Worm (Caenorhabditis elegans) whole organism, mixed stage, embryonic: ENCODE measurements around the gene srz-97.

Source experiments
- M03D4.4 ChIP-seq: sonication (generic microtip); optimal IDR thresholded peaks from 2 replicates; lab custom pipeline; 2017; ENCODE audit warnings: mild to moderate bottlenecking, missing genetic modification characterization, missing compliant biosample characterization
- bed-3 ChIP-seq: fragments of 200-800 bp; sonication (Bioruptor generic); optimal IDR thresholded peaks from 3 replicates; lab custom pipeline; 2018; ENCODE audit warnings: mild to moderate bottlenecking, missing genetic modification characterization, moderate library complexity, missing compliant biosample characterization
- blmp-1 ChIP-seq: fragments of 150-350 bp; optimal IDR thresholded peaks from 2 replicates; lab custom pipeline; 2014; ENCODE audit warnings: missing biosample characterization, missing genetic modification characterization
- ceh-39 ChIP-seq: fragments of 150-350 bp; optimal IDR thresholded peaks from 2 replicates; lab custom pipeline; 2014; ENCODE audit warnings: missing biosample characterization, missing genetic modification characterization
- ceh-43 ChIP-seq: fragments of 200-800 bp; sonication (Bioruptor generic); optimal IDR thresholded peaks from 2 replicates; lab custom pipeline; 2018; ENCODE audit warnings: mild to moderate bottlenecking, missing genetic modification characterization, moderate library complexity, missing compliant biosample characterization
- ceh-83 ChIP-seq: fragments of 200-800 bp; sonication (Bioruptor generic); optimal IDR thresholded peaks from 2 replicates; lab custom pipeline; 2018; ENCODE audit warnings: mild to moderate bottlenecking, missing genetic modification characterization, missing compliant biosample characterization
- ces-1 ChIP-seq: fragments of 150-350 bp; optimal IDR thresholded peaks from 2 replicates; lab custom pipeline; 2014; ENCODE audit warnings: missing biosample characterization, missing genetic modification reagents, missing genetic modification characterization
- cnd-1 ChIP-seq: fragments of 200-800 bp; sonication (Bioruptor generic); optimal IDR thresholded peaks from 2 replicates; lab custom pipeline; 2018; ENCODE audit warnings: mild to moderate bottlenecking, missing genetic modification characterization, missing compliant biosample characterization
- drap-1 ChIP-seq: fragments of 200-800 bp; sonication (Bioruptor generic); optimal IDR thresholded peaks from 3 replicates; lab custom pipeline; 2018; ENCODE audit warnings: mild to moderate bottlenecking, missing genetic modification characterization, missing compliant biosample characterization
- elt-1 ChIP-seq: sonication (generic microtip); optimal IDR thresholded peaks from 2 replicates; lab custom pipeline; 2017; ENCODE audit warnings: missing genetic modification characterization, mild to moderate bottlenecking, missing compliant biosample characterization, antibody characterized with exemption, moderate library complexity, borderline replicate concordance; ENCODE audit not compliant: insufficient read depth
- elt-3 ChIP-seq: fragments of 150-350 bp; optimal IDR thresholded peaks from 2 replicates; lab custom pipeline; 2014; ENCODE audit warnings: missing biosample characterization, missing genetic modification characterization
- flh-1 ChIP-seq: fragments of 200-800 bp; sonication (Bioruptor generic); optimal IDR thresholded peaks from 2 replicates; lab custom pipeline; 2018; ENCODE audit warnings: mild to moderate bottlenecking, missing genetic modification characterization, moderate library complexity, missing compliant biosample characterization
- ham-2 ChIP-seq: fragments of 200-800 bp; sonication (Bioruptor generic); optimal IDR thresholded peaks from 2 replicates; lab custom pipeline; 2018; ENCODE audit warnings: mild to moderate bottlenecking, missing genetic modification characterization, missing compliant biosample characterization
- hlh-1 ChIP-seq: fragments of 150-350 bp; optimal IDR thresholded peaks from 2 replicates; lab custom pipeline; 2014; ENCODE audit warnings: missing biosample characterization, missing genetic modification reagents, missing genetic modification characterization
- lin-13 ChIP-seq: fragments of 150-350 bp; optimal IDR thresholded peaks from 2 replicates; lab custom pipeline; 2014; ENCODE audit warnings: missing biosample characterization, missing genetic modification characterization
- lin-32 ChIP-seq: fragments of 200-800 bp; sonication (Bioruptor generic); optimal IDR thresholded peaks from 2 replicates; lab custom pipeline; 2018; ENCODE audit warnings: mild to moderate bottlenecking, missing genetic modification characterization, missing compliant biosample characterization
- lsy-2 ChIP-seq: fragments of 150-350 bp; optimal IDR thresholded peaks from 2 replicates; lab custom pipeline; 2014; ENCODE audit warnings: missing biosample characterization, missing genetic modification characterization
- mab-5 ChIP-seq: fragments of 150-350 bp; optimal IDR thresholded peaks from 2 replicates; lab custom pipeline; 2014; ENCODE audit warnings: missing biosample characterization, missing genetic modification characterization
- mep-1 ChIP-seq: fragments of 150-350 bp; optimal IDR thresholded peaks from 2 replicates; lab custom pipeline; 2017; ENCODE audit warnings: missing biosample characterization, missing genetic modification reagents, missing genetic modification characterization, inconsistent platforms
- mls-2 ChIP-seq: sonication (generic microtip); optimal IDR thresholded peaks from 2 replicates; lab custom pipeline; 2016; ENCODE audit warnings: mild to moderate bottlenecking, missing genetic modification characterization, moderate library complexity, missing compliant biosample characterization
- nhr-2 ChIP-seq: fragments of 150-350 bp; optimal IDR thresholded peaks from 2 replicates; lab custom pipeline; 2014; ENCODE audit warnings: missing biosample characterization, missing genetic modification characterization
- nhr-237 ChIP-seq: fragments of 150-350 bp; optimal IDR thresholded peaks from 2 replicates; lab custom pipeline; 2014; ENCODE audit warnings: missing biosample characterization, missing genetic modification characterization
- nhr-28 ChIP-seq: fragments of 150-350 bp; optimal IDR thresholded peaks from 2 replicates; lab custom pipeline; 2014; ENCODE audit warnings: missing biosample characterization, missing genetic modification characterization
- nhr-76 ChIP-seq: sonication (generic microtip); optimal IDR thresholded peaks from 2 replicates; lab custom pipeline; 2017; ENCODE audit warnings: missing biosample characterization, missing genetic modification characterization
- pha-4 ChIP-seq: fragments of 150-350 bp; optimal IDR thresholded peaks from 2 replicates; lab custom pipeline; 2018; ENCODE audit warnings: missing biosample characterization, missing genetic modification reagents, missing genetic modification characterization
- snpc-4 ChIP-seq: fragments of 150-350 bp; optimal IDR thresholded peaks from 2 replicates; lab custom pipeline; 2014; ENCODE audit warnings: missing biosample characterization, missing genetic modification characterization
- tbx-8 ChIP-seq: fragments of 200-800 bp; sonication (Bioruptor generic); optimal IDR thresholded peaks from 2 replicates; lab custom pipeline; 2018; ENCODE audit warnings: mild to moderate bottlenecking, missing genetic modification characterization, moderate library complexity, missing compliant biosample characterization
- unc-120 ChIP-seq: sonication (generic microtip); optimal IDR thresholded peaks from 2 replicates; lab custom pipeline; 2017; ENCODE audit warnings: missing genetic modification characterization, missing compliant biosample characterization; ENCODE audit not compliant: poor library complexity, severe bottlenecking
- unc-39 ChIP-seq: fragments of 150-350 bp; optimal IDR thresholded peaks from 2 replicates; lab custom pipeline; 2014; ENCODE audit warnings: missing biosample characterization, missing genetic modification characterization
- unc-62 ChIP-seq: fragments of 150-350 bp; optimal IDR thresholded peaks from 2 replicates; lab custom pipeline; 2014; ENCODE audit warnings: missing biosample characterization, missing genetic modification reagents, missing genetic modification characterization
- zip-8 ChIP-seq: fragments of 150-350 bp; optimal IDR thresholded peaks from 2 replicates; lab custom pipeline; 2014; ENCODE audit warnings: missing biosample characterization, missing genetic modification characterization
- ztf-11 ChIP-seq: fragments of 150-350 bp; optimal IDR thresholded peaks from 2 replicates; lab custom pipeline; 2014; ENCODE audit warnings: missing biosample characterization, missing genetic modification characterization

Gene srz-97

DNA sequence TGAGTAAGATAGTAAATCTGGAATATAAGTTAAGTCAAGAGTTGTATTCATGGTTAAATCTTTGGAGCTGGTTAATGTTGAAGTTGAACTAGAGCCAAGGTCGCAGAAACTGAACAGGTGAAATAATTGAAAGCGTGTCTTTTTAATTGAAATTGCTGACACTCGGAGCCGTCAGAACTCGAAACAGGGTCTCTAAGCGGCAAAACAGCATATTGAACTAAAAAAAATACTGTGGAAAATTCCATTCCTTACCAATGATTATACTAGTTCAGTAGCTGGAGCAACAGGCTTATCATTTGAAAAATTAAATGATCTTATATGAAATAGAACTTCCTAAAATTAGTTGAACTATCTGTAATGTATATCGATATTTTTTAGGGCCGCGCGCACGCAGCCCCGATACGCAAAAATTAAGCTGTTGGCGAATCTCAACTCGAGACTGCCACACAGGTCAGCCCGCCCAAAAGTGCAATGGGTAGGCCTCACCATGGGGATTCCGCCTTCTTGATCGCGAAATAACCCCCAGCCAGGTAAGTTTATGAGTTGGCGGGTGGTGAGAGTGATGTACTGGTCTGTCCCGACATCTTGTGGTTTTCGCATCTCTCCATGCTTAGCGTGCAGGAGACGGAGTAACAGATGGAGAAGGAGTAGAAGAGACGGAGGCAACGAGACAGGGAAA is at the start of gene srz-97:
Gene srz-97, minus strand, starts transcription at position 51 of the 679 bp plus-strand sequence.
- TF ChIP-seq lsy-2 (no peak), nhr-237 (no peak), ceh-39 (no peak), mep-1 (tag; lab: Kevin White, UChicago) (no peak), ceh-83 (GFP tag; lab: Kevin White, UChicago) (peak; percentile 1), nhr-28 (tag; lab: Kevin White, UChicago) (no peak), lin-32 (GFP tag; lab: Kevin White, UChicago) (no peak), blmp-1 (tag; lab: Kevin White, UChicago) (no peak), snpc-4 (no peak), ham-2 (GFP tag; lab: Kevin White, UChicago) (no peak), elt-1 (tag; lab: Kevin White, UChicago) (no peak), ceh-43 (no peak), drap-1 (GFP tag; lab: Kevin White, UChicago) (peak; percentile 53), unc-39 (tag; lab: Kevin White, UChicago) (no peak), M03D4.4 (no peak), cnd-1 (peak; percentile 64), bed-3 (no peak), nhr-2 (no peak), unc-120 (tag; lab: Kevin White, UChicago) (no peak), zip-8 (tag; lab: Kevin White, UChicago) (no peak), mls-2 (tag; lab: Kevin White, UChicago) (no peak), pha-4 (no peak), lin-13 (tag; lab: Kevin White, UChicago) (no peak), hlh-1 (tag; lab: Kevin White, UChicago) (no peak), ces-1 (no peak), mab-5 (no peak)

DNA sequence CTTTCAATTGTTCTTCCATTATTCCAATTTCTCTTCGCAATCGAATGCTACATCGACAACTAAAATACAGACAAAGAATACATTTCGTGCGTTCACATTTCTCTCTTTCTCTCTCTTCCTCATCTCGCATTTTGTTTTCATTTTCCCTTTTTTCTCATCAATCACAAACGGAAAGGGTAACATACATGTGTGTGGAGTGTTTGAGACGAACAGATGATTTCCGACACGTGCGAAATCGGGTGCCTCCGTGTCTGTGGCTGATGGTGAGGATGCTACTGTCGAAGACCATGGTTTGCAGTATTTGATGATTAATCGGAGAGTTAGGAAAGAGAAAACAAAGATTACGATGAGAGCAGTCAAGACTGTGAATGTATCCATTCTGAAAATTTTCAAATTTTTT is 42.7 kb upstream of the srz-97 start, which contains the start of gene R02D5.9:
Gene R02D5.9, minus strand, starts transcription at position 378 of the 400 bp plus-strand sequence.
- TF ChIP-seq unc-120 (tag; lab: Kevin White, UChicago) (no peak), ceh-83 (GFP tag; lab: Kevin White, UChicago) (no peak), hlh-1 (tag; lab: Kevin White, UChicago) (no peak), M03D4.4 (no peak), mep-1 (tag; lab: Kevin White, UChicago) (no peak), pha-4 (no peak), zip-8 (tag; lab: Kevin White, UChicago) (no peak), flh-1 (GFP tag; lab: Kevin White, UChicago) (no peak), elt-3 (tag; lab: Kevin White, UChicago) (no peak)
- TF ChIP-seq, all 35 proteins: peak for 0

DNA sequence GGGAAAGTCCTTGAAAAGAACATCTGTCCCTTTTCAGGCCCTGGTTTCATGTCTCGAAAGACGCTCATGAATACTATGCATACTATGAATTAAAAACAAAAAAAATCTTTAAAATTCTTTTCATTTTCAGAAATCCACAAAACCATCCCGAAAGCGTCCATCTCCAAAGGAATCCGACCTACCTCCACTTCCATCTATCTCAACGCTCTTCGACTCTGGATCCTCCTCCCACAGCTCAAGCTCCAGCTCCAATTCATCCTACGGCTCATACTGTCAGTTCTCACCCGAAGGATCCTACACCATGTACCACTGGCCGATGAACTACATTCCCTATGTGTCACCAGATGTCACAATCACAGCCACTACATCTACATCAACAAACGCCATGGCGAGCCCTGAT is 40.5 kb upstream of the srz-97 start:
- TF ChIP-seq lsy-2 (no peak), unc-62 (no peak), ztf-11 (tag; lab: Kevin White, UChicago) (no peak), elt-3 (tag; lab: Kevin White, UChicago) (no peak), tbx-8 (GFP tag; lab: Kevin White, UChicago) (no peak), nhr-76 (tag; lab: Kevin White, UChicago) (no peak), unc-39 (tag; lab: Kevin White, UChicago) (no peak), bed-3 (no peak), nhr-237 (no peak), ces-1 (no peak), ceh-83 (GFP tag; lab: Kevin White, UChicago) (no peak), ceh-43 (no peak), cnd-1 (no peak), mep-1 (tag; lab: Kevin White, UChicago) (no peak), hlh-1 (tag; lab: Kevin White, UChicago) (no peak), M03D4.4 (no peak)

DNA sequence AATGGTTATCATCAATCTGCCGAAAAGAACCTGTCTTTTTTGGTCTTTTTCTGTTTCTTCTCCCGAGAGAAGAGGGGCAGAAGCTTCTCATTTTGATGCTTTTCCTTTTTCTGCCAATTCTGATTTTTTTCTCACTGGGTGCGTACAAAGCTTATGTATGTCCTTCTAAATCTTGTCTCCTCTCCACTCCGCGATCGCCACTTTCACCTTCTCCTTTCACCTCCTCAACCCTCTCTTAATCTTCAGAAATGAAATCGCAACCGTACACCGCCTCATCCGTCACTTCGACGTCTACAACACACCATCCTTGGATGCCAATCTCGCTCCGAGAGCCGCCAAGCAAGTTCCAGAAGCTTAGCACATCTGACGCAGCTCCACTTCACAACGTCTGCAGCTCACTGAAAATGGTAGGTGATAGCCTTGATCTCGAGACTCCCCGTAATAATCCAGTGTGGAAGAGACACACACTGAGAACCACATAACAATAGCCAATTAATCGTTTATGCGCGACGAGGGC is 40.0 kb upstream of the srz-97 start, which contains the start of gene R02D5.1:
Gene R02D5.1, plus strand, starts transcription at position 245 of the 517 bp plus-strand sequence.
- no peak for TF ChIP-seq nhr-237
- TF ChIP-seq blmp-1 (tag; lab: Kevin White, UChicago), result peak; percentile 95
- TF ChIP-seq ces-1, result peak; percentile 25
- peak; percentile 71 for TF ChIP-seq ham-2 (GFP tag; lab: Kevin White, UChicago)
- TF ChIP-seq cnd-1, result peak; percentile 34
- TF ChIP-seq elt-1 (tag; lab: Kevin White, UChicago), result peak; percentile 19
- peak; percentile 56 for TF ChIP-seq drap-1 (GFP tag; lab: Kevin White, UChicago)
- no peak for TF ChIP-seq mls-2 (tag; lab: Kevin White, UChicago)
- peak; percentile 2 for TF ChIP-seq nhr-2
